Worm (Caenorhabditis elegans): ENCODE results near the gene Y61A9LA.12.

ce11 chrV:4504445-4504844, 49.2 kb upstream of the Y61A9LA.12 start:
- TF ChIP-seq mdl-1 (tag; optimal IDR thresholded peaks at IDR 0.05): no peak
- TF ChIP-seq isw-1 (GFP tag; IDR thresholded peaks at IDR 0.05): no peak
- TF ChIP-seq nhr-237 (tag; optimal IDR thresholded peaks at IDR 0.05): no peak
- TF ChIP-seq unc-130 (tag; optimal IDR thresholded peaks at IDR 0.05): no peak
- no peak for TF ChIP-seq nhr-12 (tag; optimal IDR thresholded peaks at IDR 0.05)
- no peak for TF ChIP-seq aha-1 (tag; optimal IDR thresholded peaks at IDR 0.05)
- no peak for TF ChIP-seq nhr-90 (tag; optimal IDR thresholded peaks at IDR 0.05; ENCODE audit: poor library complexity)
- no peak for TF ChIP-seq lin-39 (tag; optimal IDR thresholded peaks at IDR 0.05)
- TF ChIP-seq nhr-11 (tag; optimal IDR thresholded peaks at IDR 0.05): no peak
- no peak for TF ChIP-seq unc-62 (GFP tag; optimal IDR thresholded peaks at IDR 0.05)
- no peak for TF ChIP-seq nhr-76 (tag; optimal IDR thresholded peaks at IDR 0.05)
- TF ChIP-seq dsc-1 (tag; optimal IDR thresholded peaks at IDR 0.05): no peak
- TF ChIP-seq efl-1 (optimal IDR thresholded peaks at IDR 0.05): no peak
- TF ChIP-seq efl-1 (GFP tag; optimal IDR thresholded peaks at IDR 0.05 in 1 of 2): no peak
